Fruit fly (Drosophila melanogaster): ENCODE measurements around the gene Nup133.

The Nup133 gene

dm6 chr3R:22668622-22669021 lies 21.8 kb upstream of the Nup133 start (continued):
- TF ChIP-seq CG8119 (GFP tag; IDR thresholded peaks at IDR 0.05) (peak; percentile 76), Smox (GFP tag; optimal IDR thresholded peaks at IDR 0.05) (peak; percentile 37), pdm3 (GFP tag; optimal IDR thresholded peaks at IDR 0.05) (peak; percentile 51), fd85E (GFP tag; optimal IDR thresholded peaks at IDR 0.05) (no peak), CG10669 (GFP tag; optimal IDR thresholded peaks at IDR 0.05) (no peak), esn (GFP tag; optimal IDR thresholded peaks at IDR 0.05) (peak; percentile 29), CG3919 (GFP tag; optimal IDR thresholded peaks at IDR 0.05) (peak; percentile 54), achi (GFP tag; optimal IDR thresholded peaks at IDR 0.05) (peak; percentile 53), lz (GFP tag; optimal IDR thresholded peaks at IDR 0.05) (no peak), Ets21C (GFP tag; optimal IDR thresholded peaks at IDR 0.05) (no peak), CG10631 (GFP tag; optimal IDR thresholded peaks at IDR 0.05) (peak; percentile 8), Met (GFP tag; optimal IDR thresholded peaks at IDR 0.05) (peak; percentile 31), CG11902 (GFP tag; optimal IDR thresholded peaks at IDR 0.05) (no peak), CG1621 (tag; optimal IDR thresholded peaks at IDR 0.05) (no peak), svp (GFP tag) (peak; percentile 69)

DNA sequence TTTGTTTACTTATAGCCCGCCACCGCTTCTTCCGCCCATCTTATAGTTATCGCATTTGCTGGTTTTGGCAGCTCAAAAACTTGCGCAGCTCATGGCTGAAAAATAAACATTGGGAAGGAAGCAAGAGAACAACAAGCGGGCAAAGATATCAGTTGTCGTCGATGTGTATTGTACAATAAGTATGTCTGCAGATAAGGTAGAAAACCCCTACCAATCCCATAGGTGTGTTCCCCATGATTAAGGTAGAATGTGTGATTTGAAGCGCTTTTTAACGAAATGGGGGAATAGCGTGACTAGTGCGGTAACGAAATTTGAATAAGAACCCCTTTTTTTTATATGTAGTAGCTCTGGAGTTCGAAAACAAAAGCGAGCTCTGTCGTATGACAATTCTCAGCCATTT lies 21.3 kb upstream of the Nup133 start:
- TF ChIP-seq net (GFP tag; optimal IDR thresholded peaks at IDR 0.05) (no peak), fkh (GFP tag; optimal IDR thresholded peaks at IDR 0.05) (peak; percentile 81)

DNA sequence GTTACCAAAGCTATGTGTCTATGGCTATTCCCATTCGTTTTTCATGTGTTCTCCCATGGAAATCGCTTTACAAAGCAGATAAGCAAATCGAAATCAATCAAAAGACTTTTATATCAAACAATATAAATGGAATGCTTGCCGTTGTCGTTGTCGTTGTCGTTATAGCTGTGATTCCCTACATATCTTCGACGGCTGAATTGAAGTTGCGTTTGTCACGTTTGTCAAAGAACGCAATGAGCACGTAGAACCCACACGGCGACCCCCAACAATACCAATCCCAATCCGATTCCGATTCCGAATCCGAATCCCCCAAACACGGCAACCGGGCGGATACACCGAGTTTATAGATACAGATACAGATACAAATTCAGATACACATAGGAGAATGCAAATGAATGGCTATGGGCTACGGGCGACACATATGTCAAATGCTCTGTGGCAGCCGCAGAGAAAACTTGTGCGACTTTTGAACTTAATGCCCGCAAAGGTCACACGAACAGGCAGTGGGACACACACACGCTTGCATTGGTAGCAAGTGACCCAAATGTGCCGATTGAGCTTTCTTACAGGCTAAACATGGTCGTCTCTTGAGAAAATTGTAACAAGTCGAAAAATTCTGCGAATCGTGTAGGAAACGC lies 20.5 kb upstream of the Nup133 start:
- no peak for TF ChIP-seq svp (GFP tag)

dm6 chr3R:22672695-22673346 lies 17.6 kb upstream of the Nup133 start:
- TF ChIP-seq CG6792 (GFP tag; optimal IDR thresholded peaks at IDR 0.05): no peak
- no peak for TF ChIP-seq Sox15 (GFP tag; optimal IDR thresholded peaks at IDR 0.05)
- no peak for TF ChIP-seq CG16779 (tag; optimal IDR thresholded peaks at IDR 0.05)
- TF ChIP-seq Ets21C (GFP tag; optimal IDR thresholded peaks at IDR 0.05): no peak

DNA sequence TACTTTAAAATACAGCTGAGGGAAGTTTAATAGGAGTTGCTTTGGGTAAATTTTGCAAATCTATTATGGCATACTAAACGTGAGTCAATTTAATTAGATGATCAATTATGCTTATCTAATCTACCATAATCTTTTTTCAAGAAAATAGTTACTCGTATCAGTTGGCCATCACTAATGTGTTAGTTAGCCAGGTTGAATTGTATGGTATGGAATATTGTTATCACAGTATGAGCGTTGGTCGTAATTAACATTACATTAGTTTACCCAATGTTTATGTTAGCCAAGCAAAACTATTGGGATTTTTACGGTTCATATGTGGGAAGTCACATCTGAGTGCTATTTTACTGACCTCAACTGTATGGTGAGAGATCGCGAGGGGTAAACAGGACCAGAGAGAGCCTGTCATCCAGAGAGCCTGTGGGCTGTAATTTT lies 16.9 kb upstream of the Nup133 start:
- TF ChIP-seq pdm3 (GFP tag; optimal IDR thresholded peaks at IDR 0.05): peak; percentile 52
- TF ChIP-seq Sox14 (GFP tag; optimal IDR thresholded peaks at IDR 0.05): no peak
- peak; percentile 92 for TF ChIP-seq Eip78C (GFP tag)
- peak; percentile 51 for TF ChIP-seq Sox15 (GFP tag; optimal IDR thresholded peaks at IDR 0.05)
- no peak for TF ChIP-seq CG6276 (GFP tag; optimal IDR thresholded peaks at IDR 0.05)
- peak; percentile 95 for TF ChIP-seq svp (GFP tag)
- peak; percentile 78 for TF ChIP-seq Eip75B (GFP tag; optimal IDR thresholded peaks at IDR 0.05)
- TF ChIP-seq CG6854 (GFP tag; optimal IDR thresholded peaks at IDR 0.05): peak; percentile 39
- TF ChIP-seq dac (GFP tag; optimal IDR thresholded peaks at IDR 0.05): no peak
- TF ChIP-seq Ets96B (tag; optimal IDR thresholded peaks at IDR 0.05): peak; percentile 57
- TF ChIP-seq spab (GFP tag; optimal IDR thresholded peaks at IDR 0.05): peak; percentile 70
- peak; percentile 35 for TF ChIP-seq fkh (GFP tag; optimal IDR thresholded peaks at IDR 0.05)
- peak; percentile 34 for TF ChIP-seq CG1621 (tag; optimal IDR thresholded peaks at IDR 0.05)
- TF ChIP-seq CG31627 (GFP tag; optimal IDR thresholded peaks at IDR 0.05): peak; percentile 87
- peak; percentile 75 for TF ChIP-seq Smox (GFP tag; optimal IDR thresholded peaks at IDR 0.05)
- peak; percentile 40 for TF ChIP-seq CG8319 (GFP tag; optimal IDR thresholded peaks at IDR 0.05)
- TF ChIP-seq esn (GFP tag; optimal IDR thresholded peaks at IDR 0.05): peak; percentile 88
- peak; percentile 37 for TF ChIP-seq CG7368 (GFP tag; optimal IDR thresholded peaks at IDR 0.05)
- TF ChIP-seq acj6 (GFP tag; optimal IDR thresholded peaks at IDR 0.05): peak; percentile 61
- no peak for TF ChIP-seq Hr38 (GFP tag; optimal IDR thresholded peaks at IDR 0.05)
- no peak for TF ChIP-seq CG3919 (GFP tag; optimal IDR thresholded peaks at IDR 0.05)
- no peak for TF ChIP-seq net (GFP tag; optimal IDR thresholded peaks at IDR 0.05)
- TF ChIP-seq CG32006 (GFP tag; optimal IDR thresholded peaks at IDR 0.05): no peak
- TF ChIP-seq CG8632 (GFP tag; optimal IDR thresholded peaks at IDR 0.05): peak; percentile 62
- peak; percentile 49 for TF ChIP-seq vri (GFP tag; optimal IDR thresholded peaks at IDR 0.05)
- no peak for TF ChIP-seq Lpt (GFP tag; optimal IDR thresholded peaks at IDR 0.05)
- TF ChIP-seq CG16779 (tag; optimal IDR thresholded peaks at IDR 0.05): no peak
- TF ChIP-seq CG11902 (GFP tag; optimal IDR thresholded peaks at IDR 0.05): peak; percentile 58
- no peak for TF ChIP-seq CG8119 (GFP tag; IDR thresholded peaks at IDR 0.05)
- peak; percentile 65 for TF ChIP-seq achi (GFP tag; optimal IDR thresholded peaks at IDR 0.05)
- TF ChIP-seq Sox102F (GFP tag; optimal IDR thresholded peaks at IDR 0.05): peak; percentile 84
- peak; percentile 86 for TF ChIP-seq topi (GFP tag; optimal IDR thresholded peaks at IDR 0.05)
- TF ChIP-seq Blimp-1 (GFP tag; optimal IDR thresholded peaks at IDR 0.05): peak; percentile 59
- peak; percentile 59 to 75 for TF ChIP-seq ss (GFP tag; optimal IDR thresholded peaks at IDR 0.05)

Measured in whole organism, prepupa.